Fruit fly (Drosophila melanogaster) whole organism, adult: Measurements from ENCODE around the gene CG3164.

Experiments used
- CG11617 ChIP-seq: fragments of 200-800 bp; sonication (Bioruptor generic); optimal IDR thresholded peaks from 2 replicates; lab custom pipeline; 2017; ENCODE audit warnings: mild to moderate bottlenecking, missing biosample characterization, missing genetic modification reagents, missing genetic modification characterization
- CG12768 ChIP-seq: fragments of 200-800 bp; sonication (Bioruptor generic); optimal IDR thresholded peaks from 2 replicates; lab custom pipeline; 2017; ENCODE audit warnings: missing biosample characterization, missing genetic modification characterization, mild to moderate bottlenecking, moderate library complexity, missing genetic modification reagents
- CG14711 ChIP-seq: fragments of 200-800 bp; sonication (Bioruptor generic); optimal IDR thresholded peaks from 2 replicates; lab custom pipeline; 2018; ENCODE audit warnings: missing biosample characterization, mild to moderate bottlenecking, missing genetic modification characterization, moderate library complexity
- CG1620 ChIP-seq: fragments of 200-800 bp; sonication (Bioruptor generic); optimal IDR thresholded peaks from 2 replicates; lab custom pipeline; 2016; ENCODE audit warnings: missing biosample characterization, missing genetic modification characterization
- CG33017 ChIP-seq: fragments of 200-800 bp; sonication (Bioruptor generic); optimal IDR thresholded peaks from 2 replicates; lab custom pipeline; 2018; ENCODE audit warnings: missing biosample characterization, mild to moderate bottlenecking, missing genetic modification characterization, moderate library complexity
- CG5204 ChIP-seq: fragments of 200-800 bp; sonication (Bioruptor generic); optimal IDR thresholded peaks from 2 replicates; lab custom pipeline; 2016; ENCODE audit warnings: missing biosample characterization, missing genetic modification characterization
- CG7045 ChIP-seq: fragments of 200-800 bp; sonication (Bioruptor generic); optimal IDR thresholded peaks from 2 replicates; lab custom pipeline; 2017; ENCODE audit warnings: missing biosample characterization, mild to moderate bottlenecking, missing genetic modification characterization
- CG7101 ChIP-seq: fragments of 200-800 bp; sonication (Bioruptor generic); optimal IDR thresholded peaks from 2 replicates; lab custom pipeline; 2018; ENCODE audit warnings: missing biosample characterization, mild to moderate bottlenecking, missing genetic modification characterization, moderate library complexity
- Clk ChIP-seq: fragments of 200-800 bp; sonication (Bioruptor generic); optimal IDR thresholded peaks from 2 replicates; lab custom pipeline; 2017; ENCODE audit warnings: missing biosample characterization, missing genetic modification characterization
- Crg-1 ChIP-seq: fragments of 200-800 bp; sonication (Bioruptor generic); optimal IDR thresholded peaks from 2 replicates; lab custom pipeline; 2016; ENCODE audit warnings: missing biosample characterization, missing genetic modification characterization
- Hr96 ChIP-seq: fragments of 200-800 bp; sonication (Bioruptor generic); optimal IDR thresholded peaks from 2 replicates; lab custom pipeline; 2016; ENCODE audit warnings: missing biosample characterization, missing genetic modification characterization
- Mnt ChIP-seq: fragments of 200-800 bp; sonication (Bioruptor generic); optimal IDR thresholded peaks from 2 replicates; lab custom pipeline; 2016; ENCODE audit warnings: missing biosample characterization, mild to moderate bottlenecking, missing genetic modification characterization
- bab1 ChIP-seq: fragments of 200-800 bp; sonication (Bioruptor generic); optimal IDR thresholded peaks from 3 replicates; lab custom pipeline; 2019; ENCODE audit warnings: missing biosample characterization, mild to moderate bottlenecking, missing genetic modification characterization, moderate library complexity
- cic ChIP-seq: fragments of 200-800 bp; sonication (Bioruptor generic); optimal IDR thresholded peaks from 2 replicates; lab custom pipeline; 2017; ENCODE audit warnings: missing biosample characterization, mild to moderate bottlenecking, missing genetic modification characterization, moderate library complexity
- cnc ChIP-seq, 2 experiments: fragments of >200 bp; optimal IDR thresholded peaks; 2 replicates each; lab custom pipeline; 2017
- kay ChIP-seq: fragments of 200-800 bp; sonication (Bioruptor generic); peaks from one replicate; lab custom pipeline; 2016; ENCODE audit warnings: missing biosample characterization, missing genetic modification characterization, borderline replicate concordance
- ovo ChIP-seq: fragments of 200-800 bp; sonication (Bioruptor generic); optimal IDR thresholded peaks from 2 replicates; lab custom pipeline; 2016; ENCODE audit warnings: missing biosample characterization, missing genetic modification characterization
- pad ChIP-seq: fragments of 200-800 bp; sonication (Bioruptor generic); optimal IDR thresholded peaks from 3 replicates; lab custom pipeline; 2017; ENCODE audit warnings: missing biosample characterization, missing genetic modification characterization, mild to moderate bottlenecking, moderate library complexity, missing genetic modification reagents
- tj ChIP-seq: fragments of 200-800 bp; sonication (Bioruptor generic); optimal IDR thresholded peaks from 3 replicates; lab custom pipeline; 2017; ENCODE audit warnings: missing biosample characterization, mild to moderate bottlenecking, missing genetic modification characterization, moderate library complexity
- toe ChIP-seq: fragments of 200-800 bp; sonication (Bioruptor generic); optimal IDR thresholded peaks from 2 replicates; lab custom pipeline; 2016; ENCODE audit warnings: missing biosample characterization, missing genetic modification characterization

The CG3164 gene

dm6 chr2L:130691-131090 is at the start of gene CG3164:
Gene CG3164, minus strand, starts transcription at chr2L:130791.
- TF ChIP-seq Mnt (GFP tag; lab: Kevin White, UChicago) (no peak), CG14711 (no peak)

- no peak for TF ChIP-seq tj (GFP tag; lab: Kevin White, UChicago)
- TF ChIP-seq pad (GFP tag; lab: Kevin White, UChicago) = peak; percentile 46
Observed at dm6 chr2L:179119-179518, 48.5 kb upstream of the CG3164 start.

- TF ChIP-seq Clk (GFP tag; lab: Kevin White, UChicago) (no peak), kay (GFP tag; lab: Kevin White, UChicago) (peak; percentile 73)
Observed at dm6 chr2L:175727-176126, 45.1 kb upstream of the CG3164 start.

- TF ChIP-seq CG7045 (GFP tag; lab: Kevin White, UChicago) (no peak), CG7101 (no peak), pad (GFP tag; lab: Kevin White, UChicago) (no peak), Crg-1 (GFP tag; lab: Kevin White, UChicago) (no peak), CG5204 (no peak), CG12768 (GFP tag; lab: Kevin White, UChicago) (no peak), CG1620 (GFP tag; lab: Kevin White, UChicago) (no peak), CG11617 (no peak)
Observed at dm6 chr2L:171499-172250, 41.1 kb upstream of the CG3164 start.

- TF ChIP-seq cic (GFP tag; lab: Kevin White, UChicago) (peak; percentile 69), Clk (GFP tag; lab: Kevin White, UChicago) (no peak), CG11617 (no peak), kay (GFP tag; lab: Kevin White, UChicago) (peak; percentile 89), toe (GFP tag; lab: Kevin White, UChicago) (no peak), CG12768 (GFP tag; lab: Kevin White, UChicago) (peak; percentile 17), Hr96 (no peak), bab1 (peak; percentile 1)
Observed at dm6 chr2L:170383-170782, 39.8 kb upstream of the CG3164 start.

- TF ChIP-seq Crg-1 (GFP tag; lab: Kevin White, UChicago) (no peak), Hr96 (no peak), Mnt (GFP tag; lab: Kevin White, UChicago) (no peak), CG12768 (GFP tag; lab: Kevin White, UChicago) (no peak), CG1620 (GFP tag; lab: Kevin White, UChicago) (no peak), Clk (GFP tag; lab: Kevin White, UChicago) (no peak), CG7045 (GFP tag; lab: Kevin White, UChicago) (no peak), CG7101 (no peak), cic (GFP tag; lab: Kevin White, UChicago) (peak; percentile 30), bab1 (no peak), toe (GFP tag; lab: Kevin White, UChicago) (no peak), cnc (optimal IDR thresholded peaks at IDR 0.05; lab: Kevin White, UChicago) (peak in 1 of 2 experiments; percentile 27), tj (GFP tag; lab: Kevin White, UChicago) (peak; percentile 78)
Observed at dm6 chr2L:168270-168901, 37.8 kb upstream of the CG3164 start.

- peak; percentile 99 for TF ChIP-seq CG7045 (GFP tag; lab: Kevin White, UChicago)
- TF ChIP-seq Mnt (GFP tag; lab: Kevin White, UChicago) = peak; percentile 98
- TF ChIP-seq pad (GFP tag; lab: Kevin White, UChicago) = peak; percentile 91
- peak; percentile 98 for TF ChIP-seq bab1
- peak; percentile 98 for TF ChIP-seq CG33017 (tag; lab: Kevin White, UChicago)
- TF ChIP-seq CG1620 (GFP tag; lab: Kevin White, UChicago) = peak; percentile 83
- TF ChIP-seq cnc (optimal IDR thresholded peaks at IDR 0.05; lab: Kevin White, UChicago) = no peak
- TF ChIP-seq tj (GFP tag; lab: Kevin White, UChicago) = peak; percentile 99
- peak; percentile 100 for TF ChIP-seq CG11617
- peak; percentile 86 for TF ChIP-seq CG14711
- peak; percentile 100 for TF ChIP-seq kay (GFP tag; lab: Kevin White, UChicago)
- TF ChIP-seq Crg-1 (GFP tag; lab: Kevin White, UChicago) = peak; percentile 95
- peak; percentile 100 for TF ChIP-seq Clk (GFP tag; lab: Kevin White, UChicago)
- peak; percentile 95 for TF ChIP-seq CG5204
- TF ChIP-seq Hr96 = peak; percentile 95
- peak; percentile 99 for TF ChIP-seq ovo (GFP tag; lab: Kevin White, UChicago)
- TF ChIP-seq toe (GFP tag; lab: Kevin White, UChicago) = peak; percentile 97
- TF ChIP-seq cic (GFP tag; lab: Kevin White, UChicago) = peak; percentile 100
- TF ChIP-seq CG12768 (GFP tag; lab: Kevin White, UChicago) = peak; percentile 100
- TF ChIP-seq CG7101 = peak; percentile 96
Observed at dm6 chr2L:166115-167069, 35.8 kb upstream of the CG3164 start.
